Fruit fly (Drosophila melanogaster) whole organism, embryonic: ENCODE results near the gene grass.

Experiments
- Abd-B ChIP-seq: fragments of 200-800 bp; sonication (Bioruptor generic); optimal IDR thresholded peaks from 2 replicates; lab custom pipeline; 2018; ENCODE audit warnings: missing biosample characterization, mild to moderate bottlenecking, missing genetic modification characterization, moderate library complexity
- Antp ChIP-seq: fragments of 200-800 bp; sonication (Bioruptor generic); optimal IDR thresholded peaks from 3 replicates; lab custom pipeline; 2016; ENCODE audit warnings: missing biosample characterization, missing genetic modification characterization
- B-H2 ChIP-seq: fragments of 200-800 bp; sonication (Bioruptor generic); optimal IDR thresholded peaks from 2 replicates; lab custom pipeline; 2018; ENCODE audit warnings: missing biosample characterization, mild to moderate bottlenecking, missing genetic modification characterization
- CG10209 ChIP-seq: fragments of 200-800 bp; sonication (Bioruptor generic); optimal IDR thresholded peaks from 3 replicates; lab custom pipeline; 2017; ENCODE audit warnings: missing biosample characterization, mild to moderate bottlenecking, missing genetic modification characterization, missing genetic modification reagents
- CG10321 ChIP-seq: fragments of 200-800 bp; sonication (Bioruptor generic); IDR thresholded peaks from 2 replicates; pipeline ENCODE4 v1.3.6; 2022; ENCODE audit warnings: missing biosample characterization, missing genetic modification characterization
- CG11093 ChIP-seq: fragments of 200-800 bp; sonication (Bioruptor generic); IDR thresholded peaks from 3 replicates; pipeline ENCODE4 v1.3.6; 2022; ENCODE audit warnings: missing biosample characterization, missing genetic modification characterization
- CG11398 ChIP-seq: fragments of 200-800 bp; sonication (Bioruptor generic); optimal IDR thresholded peaks from 2 replicates; lab custom pipeline; 2016; ENCODE audit warnings: missing biosample characterization, missing genetic modification characterization
- CG12071 ChIP-seq: fragments of 200-800 bp; sonication (Bioruptor generic); optimal IDR thresholded peaks from 3 replicates; lab custom pipeline; 2018; ENCODE audit warnings: missing biosample characterization, mild to moderate bottlenecking, missing genetic modification characterization
- CG13287 ChIP-seq: fragments of 200-800 bp; sonication (Bioruptor generic); IDR thresholded peaks from 2 replicates; pipeline ENCODE4 v1.3.6; 2022; ENCODE audit warnings: missing biosample characterization, missing genetic modification characterization; ENCODE audit not compliant: partially characterized antibody
- CG13624 ChIP-seq: fragments of 200-800 bp; sonication (Bioruptor generic); optimal IDR thresholded peaks from 2 replicates; lab custom pipeline; 2016; ENCODE audit warnings: missing biosample characterization, missing genetic modification characterization
- CG15601 ChIP-seq: fragments of 200-800 bp; sonication (Bioruptor generic); optimal IDR thresholded peaks from 3 replicates; lab custom pipeline; 2019; ENCODE audit warnings: missing biosample characterization, mild to moderate bottlenecking, missing genetic modification characterization, moderate library complexity
- CG1603 ChIP-seq: fragments of 200-800 bp; sonication (Bioruptor generic); optimal IDR thresholded peaks from 2 replicates; lab custom pipeline; 2019; ENCODE audit warnings: missing biosample characterization, mild to moderate bottlenecking, missing genetic modification characterization, moderate library complexity
- CG17612 ChIP-seq: fragments of 200-800 bp; sonication (Bioruptor generic); IDR thresholded peaks from 2 replicates; pipeline ENCODE4 v1.3.6; 2022; ENCODE audit warnings: missing biosample characterization, missing genetic modification characterization
- CG18011 ChIP-seq: fragments of 200-800 bp; sonication (Bioruptor generic); optimal IDR thresholded peaks from 2 replicates; lab custom pipeline; 2017; ENCODE audit warnings: missing biosample characterization, missing genetic modification characterization, mild to moderate bottlenecking, moderate library complexity, missing genotype
- CG31365 ChIP-seq: fragments of 200-800 bp; sonication (Bioruptor generic); optimal IDR thresholded peaks from 2 replicates; lab custom pipeline; 2018; ENCODE audit warnings: missing biosample characterization, mild to moderate bottlenecking, missing genetic modification characterization
- CG34422 ChIP-seq: fragments of 200-800 bp; sonication (Bioruptor generic); IDR thresholded peaks from 3 replicates; pipeline ENCODE4 v1.3.6; 2022; ENCODE audit warnings: missing biosample characterization, missing genetic modification characterization
- CG5245 ChIP-seq: fragments of 200-800 bp; sonication (Bioruptor generic); optimal IDR thresholded peaks from 3 replicates; lab custom pipeline; 2016; ENCODE audit warnings: missing biosample characterization, missing genetic modification characterization
- CG6254 ChIP-seq: fragments of 200-800 bp; sonication (Bioruptor generic); optimal IDR thresholded peaks from 3 replicates; lab custom pipeline; 2017; ENCODE audit warnings: mild to moderate bottlenecking, missing biosample characterization, missing genetic modification reagents, missing genetic modification characterization
- CG6272 ChIP-seq: fragments of 200-800 bp; sonication (Bioruptor generic); IDR thresholded peaks from 2 replicates; pipeline ENCODE4 v1.3.6; 2022; ENCODE audit warnings: missing biosample characterization, missing genetic modification characterization
- CG6654 ChIP-seq: fragments of 200-800 bp; sonication (Bioruptor generic); optimal IDR thresholded peaks from 2 replicates; lab custom pipeline; 2017; ENCODE audit warnings: missing biosample characterization, mild to moderate bottlenecking, missing genetic modification characterization
- CG6689 ChIP-seq: fragments of 200-800 bp; sonication (Bioruptor generic); IDR thresholded peaks from 2 replicates; pipeline ENCODE4 v1.3.6; 2022; ENCODE audit warnings: missing biosample characterization, missing genetic modification characterization
- CG6813 ChIP-seq: fragments of 200-800 bp; sonication (Bioruptor generic); optimal IDR thresholded peaks from 2 replicates; lab custom pipeline; 2017; ENCODE audit warnings: missing biosample characterization, missing genetic modification characterization, mild to moderate bottlenecking, moderate library complexity, missing genetic modification reagents
- Deaf1 ChIP-seq: fragments of 200-800 bp; optimal IDR thresholded peaks from 3 replicates; lab custom pipeline; 2019; ENCODE audit warnings: missing biosample characterization, mild to moderate bottlenecking, missing genetic modification characterization, moderate library complexity
- Dll ChIP-seq: fragments of 200-800 bp; sonication (Bioruptor generic); IDR thresholded peaks from 4 replicates; pipeline ENCODE4 v1.3.6; 2022; ENCODE audit warnings: missing biosample characterization, missing genetic modification characterization; ENCODE audit not compliant: partially characterized antibody
- Doc2 ChIP-seq: fragments of 200-800 bp; sonication (Bioruptor generic); IDR thresholded peaks from 2 replicates; pipeline ENCODE4 v1.3.6; 2022; ENCODE audit warnings: missing biosample characterization, missing genetic modification characterization
- Hr51 ChIP-seq, 2 experiments: fragments of 200-800 bp; sonication (Bioruptor generic); optimal IDR thresholded peaks; 2 replicates in 1 of 2; 3 replicates in 1 of 2; lab custom pipeline; 2016 to 2018; ENCODE audit warnings: missing biosample characterization in 2 of 2, missing genetic modification characterization in 2 of 2, mild to moderate bottlenecking in 1 of 2, moderate library complexity in 1 of 2
- MTF-1 ChIP-seq: fragments of 200-800 bp; sonication (Bioruptor generic); optimal IDR thresholded peaks from 2 replicates; lab custom pipeline; 2018; ENCODE audit warnings: missing biosample characterization, mild to moderate bottlenecking, missing genetic modification characterization, borderline replicate concordance
- Optix ChIP-seq: fragments of 200-800 bp; sonication (Bioruptor generic); IDR thresholded peaks from 3 replicates; pipeline ENCODE4 v1.3.6; 2022; ENCODE audit warnings: missing biosample characterization, missing genetic modification characterization
- Rfx ChIP-seq: fragments of 200-800 bp; sonication (Bioruptor generic); IDR thresholded peaks from 2 replicates; pipeline ENCODE4 v1.3.6; 2022; ENCODE audit warnings: missing biosample characterization, missing genetic modification characterization
- Six4 ChIP-seq: fragments of 200-800 bp; sonication (Bioruptor generic); optimal IDR thresholded peaks from 2 replicates; lab custom pipeline; 2016; ENCODE audit warnings: missing biosample characterization, missing genetic modification characterization
- abd-A ChIP-seq: fragments of 200-800 bp; sonication (Bioruptor generic); optimal IDR thresholded peaks from 3 replicates; lab custom pipeline; 2019; ENCODE audit warnings: missing biosample characterization, mild to moderate bottlenecking, missing genetic modification characterization, moderate library complexity
- amos ChIP-seq: fragments of 200-800 bp; sonication (Bioruptor generic); IDR thresholded peaks from 2 replicates; pipeline ENCODE4 v1.3.6; 2022; ENCODE audit warnings: missing biosample characterization, missing genetic modification characterization; ENCODE audit not compliant: partially characterized antibody
- aop ChIP-seq: fragments of 200-800 bp; sonication (Bioruptor generic); IDR thresholded peaks from 2 replicates; pipeline ENCODE4 v1.3.6; 2022; ENCODE audit warnings: missing biosample characterization, missing genetic modification characterization
- crc ChIP-seq: fragments of 200-800 bp; sonication (Bioruptor generic); optimal IDR thresholded peaks from 2 replicates; lab custom pipeline; 2016; ENCODE audit warnings: missing biosample characterization, missing genetic modification characterization
- fu2 ChIP-seq: fragments of 200-800 bp; sonication (Bioruptor generic); optimal IDR thresholded peaks from 2 replicates; lab custom pipeline; 2016; ENCODE audit warnings: missing biosample characterization, missing genetic modification characterization
- lbe ChIP-seq: fragments of 200-800 bp; sonication (Bioruptor generic); optimal IDR thresholded peaks from 2 replicates; lab custom pipeline; 2016; ENCODE audit warnings: missing biosample characterization, mild to moderate bottlenecking, missing genetic modification characterization
- lola ChIP-seq, 3 experiments: fragments of >200 bp in 2 of 3; fragments of 200-800 bp in 1 of 3; sonication (Bioruptor generic) in 1 of 3; optimal IDR thresholded peaks; 2 replicates each; lab custom pipeline; 2017 to 2019; ENCODE audit warnings: missing biosample characterization in 3 of 3, missing genetic modification characterization in 3 of 3, mild to moderate bottlenecking in 1 of 3, moderate library complexity in 1 of 3
- nmo ChIP-seq: fragments of 200-800 bp; sonication (Bioruptor generic); optimal IDR thresholded peaks from 2 replicates; lab custom pipeline; 2018; ENCODE audit warnings: missing biosample characterization, mild to moderate bottlenecking, missing genetic modification characterization, moderate library complexity
- nom ChIP-seq: fragments of 200-800 bp; sonication (Bioruptor generic); optimal IDR thresholded peaks from 2 replicates; lab custom pipeline; 2017; ENCODE audit warnings: missing biosample characterization, missing genetic modification characterization, mild to moderate bottlenecking, moderate library complexity, missing genetic modification reagents
- pan ChIP-seq, 4 experiments: fragments of >200 bp in 3 of 4; fragments of 200-800 bp in 1 of 4; sonication (Bioruptor generic) in 1 of 4; optimal IDR thresholded peaks in 3 of 4; IDR thresholded peaks in 1 of 4; 2 replicates each; pipeline versions ENCODE4 v1.3.6 to Lab custom; 2017 to 2022; ENCODE audit warnings: missing biosample characterization in 2 of 4, missing genetic modification characterization in 2 of 4, mixed read lengths in 1 of 4
- peb ChIP-seq: fragments of 200-800 bp; sonication (Bioruptor generic); IDR thresholded peaks from 2 replicates; pipeline ENCODE4 v1.3.6; 2022; ENCODE audit warnings: missing biosample characterization, missing genetic modification characterization
- psq ChIP-seq: fragments of 200-800 bp; sonication (Bioruptor generic); optimal IDR thresholded peaks from 2 replicates; lab custom pipeline; 2017; ENCODE audit warnings: missing biosample characterization, missing genetic modification characterization
- slp2 ChIP-seq: fragments of 200-800 bp; sonication (Bioruptor generic); optimal IDR thresholded peaks from 2 replicates; lab custom pipeline; 2016; ENCODE audit warnings: missing biosample characterization, missing genetic modification characterization
- tio ChIP-seq: fragments of 200-800 bp; sonication (Bioruptor generic); optimal IDR thresholded peaks from 2 replicates; lab custom pipeline; 2017; ENCODE audit warnings: missing biosample characterization, missing genetic modification characterization, inconsistent platforms
- vfl ChIP-seq: fragments of 200-800 bp; sonication (Bioruptor generic); optimal IDR thresholded peaks from 2 replicates; lab custom pipeline; 2016; ENCODE audit warnings: missing biosample characterization, missing genetic modification characterization
- zfh1 ChIP-seq: fragments of 200-800 bp; sonication (Bioruptor generic); IDR thresholded peaks from 3 replicates; pipeline ENCODE4 v1.3.6; 2022; ENCODE audit warnings: missing biosample characterization, missing genetic modification characterization

grass gene

dm6 chr3R:27135692-27136641, 21.8 kb upstream of the grass start (continued):
- TF ChIP-seq CG6813 (GFP tag; lab: Kevin White, UChicago) (peak; percentile 88), CG1603 (tag; lab: Kevin White, UChicago) (peak; percentile 82), peb (no peak), CG12071 (GFP tag; lab: Kevin White, UChicago) (peak; percentile 69), nom (GFP tag; lab: Kevin White, UChicago) (peak; percentile 59), CG6254 (peak; percentile 54), amos (GFP tag; lab: Robert Waterston, UW) (no peak), CG6654 (no peak), Optix (peak; percentile 50; the same call in 1 of the 3 replicates), Dll (GFP tag; lab: Robert Waterston, UW) (no peak), aop (GFP tag; lab: Robert Waterston, UW) (no peak), CG18011 (GFP tag; lab: Kevin White, UChicago) (peak; percentile 8), pan (optimal IDR thresholded peaks at IDR 0.05; lab: Kevin White, UChicago) (no peak), pan (GFP tag; optimal IDR thresholded peaks at IDR 0.05 in 1 of 2, IDR thresholded peaks at IDR 0.05 in 1 of 2) (peak in 1 of 2 experiments; percentile 58), Doc2 (GFP tag; lab: Robert Waterston, UW) (no peak), nmo (GFP tag; lab: Kevin White, UChicago) (peak; percentile 27), vfl (GFP tag; lab: Kevin White, UChicago) (no peak), Antp (GFP tag; lab: Kevin White, UChicago) (peak; percentile 24), CG10209 (GFP tag; lab: Kevin White, UChicago) (peak; percentile 82), lbe (no peak), CG6689 (GFP tag; lab: Robert Waterston, UW) (peak; percentile 65; the same call in 1 of the 2 replicates), CG15601 (peak; percentile 77), tio (peak; percentile 55), CG10321 (GFP tag; lab: Robert Waterston, UW) (0 out of 2 replicates have a peak, but pooled peaks have one; percentile 12), Rfx (peak; percentile 47; the same call in 1 of the 2 replicates), CG11093 (GFP tag; lab: Robert Waterston, UW) (peak; percentile 49; the same call in 1 of the 3 replicates), zfh1 (GFP tag; lab: Robert Waterston, UW) (peak; percentile 84), Abd-B (GFP tag; lab: Kevin White, UChicago) (no peak), abd-A (tag; lab: Kevin White, UChicago) (no peak), Hr51 (GFP tag; optimal IDR thresholded peaks at IDR 0.05; lab: Kevin White, UChicago) (peak; percentile 34 to 38), Deaf1 (tag; lab: Kevin White, UChicago) (no peak), slp2 (GFP tag; lab: Kevin White, UChicago) (peak; percentile 43), CG5245 (GFP tag; lab: Kevin White, UChicago) (peak; percentile 53), psq (GFP tag; lab: Kevin White, UChicago) (peak; percentile 40), B-H2 (GFP tag; lab: Kevin White, UChicago) (no peak), fu2 (no peak), lola (GFP tag; optimal IDR thresholded peaks at IDR 0.05; lab: Kevin White, UChicago) (peak in 1 of 3 experiments; percentile 72), crc (peak; percentile 32), CG13624 (GFP tag; lab: Kevin White, UChicago) (peak; percentile 30), CG11398 (GFP tag; lab: Kevin White, UChicago) (peak; percentile 82), CG13287 (GFP tag; lab: Robert Waterston, UW) (no peak), CG17612 (GFP tag; lab: Robert Waterston, UW) (no peak), CG34422 (GFP tag; lab: Robert Waterston, UW) (0 out of 3 replicates have a peak, but pooled peaks have one; percentile 32), MTF-1 (GFP tag; lab: Kevin White, UChicago) (peak; percentile 78), CG31365 (tag; lab: Kevin White, UChicago) (peak; percentile 21), Six4 (GFP tag; lab: Kevin White, UChicago) (peak; percentile 51), CG6272 (GFP tag; lab: Robert Waterston, UW) (no peak)
